Fruit fly (Drosophila melanogaster) S2 (cell line): ENCODE data around the gene CG16986.

Experiments
- CG8478 ChIP-seq: fragments of >200 bp; optimal IDR thresholded peaks from 2 replicates; lab custom pipeline; 2018
- CTCF ChIP-seq, 2 experiments: fragments of >200 bp; optimal IDR thresholded peaks; 2 replicates each; lab custom pipeline; 2018

- TF ChIP-seq CG8478 (lab: Kevin White, UChicago), result no peak
- no peak for TF ChIP-seq CTCF (optimal IDR thresholded peaks at IDR 0.05; lab: Kevin White, UChicago)
These were observed 18.7 kb upstream of the CG16986 start for dm6 chr3L:2581343-2581825.
